Fruit fly (Drosophila melanogaster) whole organism: Measurements from ENCODE around the gene CG17078.

Source experiments
- CG8478 ChIP-seq: fragments of >200 bp; optimal IDR thresholded peaks from 2 replicates; lab custom pipeline; 2018; ENCODE audit warnings: inconsistent platforms
- Dll ChIP-seq: fragments of >200 bp; optimal IDR thresholded peaks from 2 replicates; lab custom pipeline; 2017
- EcR ChIP-seq, 2 experiments: fragments of >200 bp; optimal IDR thresholded peaks; 2 replicates each; lab custom pipeline; 2017; ENCODE audit warnings: missing biosample characterization in 2 of 2, missing genetic modification characterization in 2 of 2, missing genetic modification reagents in 2 of 2
- pan ChIP-seq: fragments of >200 bp; optimal IDR thresholded peaks from 2 replicates; lab custom pipeline; 2017
- psq ChIP-seq: fragments of >200 bp; optimal IDR thresholded peaks from 2 replicates; lab custom pipeline; 2017
- usp ChIP-seq: fragments of >200 bp; optimal IDR thresholded peaks from 2 replicates; lab custom pipeline; 2017; ENCODE audit warnings: missing biosample characterization, missing genetic modification characterization, mixed read lengths

CG17078 gene

dm6 chr2L:303306-303962 lies 25.4 kb upstream of the CG17078 start:
- no peak for TF ChIP-seq Dll (lab: Kevin White, UChicago)
- TF ChIP-seq pan, result no peak
- no peak for TF ChIP-seq usp (GFP tag; lab: Kevin White, UChicago)
- TF ChIP-seq EcR (GFP tag; optimal IDR thresholded peaks at IDR 0.05; lab: Kevin White, UChicago), result no peak
- no peak for TF ChIP-seq psq (lab: Kevin White, UChicago)
- no peak for TF ChIP-seq CG8478 (lab: Kevin White, UChicago)

- no peak for TF ChIP-seq usp (GFP tag; lab: Kevin White, UChicago)
- no peak for TF ChIP-seq Dll (lab: Kevin White, UChicago)
- TF ChIP-seq psq (lab: Kevin White, UChicago), result no peak
- no peak for TF ChIP-seq EcR (GFP tag; optimal IDR thresholded peaks at IDR 0.05; lab: Kevin White, UChicago)
- TF ChIP-seq pan, result no peak
Observed at dm6 chr2L:300877-301706, 23.1 kb upstream of the CG17078 start.

- TF ChIP-seq CG8478 (lab: Kevin White, UChicago) (no peak), psq (lab: Kevin White, UChicago) (no peak), usp (GFP tag; lab: Kevin White, UChicago) (no peak), Dll (lab: Kevin White, UChicago) (no peak)
Observed at dm6 chr2L:300006-300405, 22.0 kb upstream of the CG17078 start.

- TF ChIP-seq psq (lab: Kevin White, UChicago) (no peak), Dll (lab: Kevin White, UChicago) (no peak), usp (GFP tag; lab: Kevin White, UChicago) (no peak), EcR (GFP tag; optimal IDR thresholded peaks at IDR 0.05; lab: Kevin White, UChicago) (no peak), CG8478 (lab: Kevin White, UChicago) (no peak), pan (no peak)
Observed at dm6 chr2L:299038-299437, 21.0 kb upstream of the CG17078 start.

- TF ChIP-seq Dll (lab: Kevin White, UChicago) (no peak), pan (no peak), usp (GFP tag; lab: Kevin White, UChicago) (no peak), EcR (GFP tag; optimal IDR thresholded peaks at IDR 0.05; lab: Kevin White, UChicago) (no peak), CG8478 (lab: Kevin White, UChicago) (no peak), psq (lab: Kevin White, UChicago) (no peak)
Observed at dm6 chr2L:298285-298644, 20.2 kb upstream of the CG17078 start.

dm6 chr2L:297480-298284 lies 19.6 kb upstream of the CG17078 start, which contains the start of gene Pi3K21B:
TSS of gene Pi3K21B (plus strand) at chr2L:297880.
- no peak for TF ChIP-seq psq (lab: Kevin White, UChicago)
- no peak for TF ChIP-seq EcR (GFP tag; optimal IDR thresholded peaks at IDR 0.05; lab: Kevin White, UChicago)
- no peak for TF ChIP-seq CG8478 (lab: Kevin White, UChicago)
- no peak for TF ChIP-seq Dll (lab: Kevin White, UChicago)
- no peak for TF ChIP-seq pan
- no peak for TF ChIP-seq usp (GFP tag; lab: Kevin White, UChicago)

dm6 chr2L:294452-295362 lies 16.7 kb upstream of the CG17078 start, which contains the start of the genes U2af38 and Stip1:
TSS of gene U2af38 (minus strand) at chr2L:294681.
TSS of gene Stip1 (plus strand) at chr2L:295122.
- TF ChIP-seq usp (GFP tag; lab: Kevin White, UChicago) (no peak), psq (lab: Kevin White, UChicago) (no peak), Dll (lab: Kevin White, UChicago) (no peak), CG8478 (lab: Kevin White, UChicago) (no peak), EcR (GFP tag; optimal IDR thresholded peaks at IDR 0.05; lab: Kevin White, UChicago) (peak; percentile 73 to 94), pan (no peak)

dm6 chr2L:292301-292700 lies 14.3 kb upstream of the CG17078 start, which contains the start of gene CG11562:
TSS of gene CG11562 (plus strand) at chr2L:292419.
- TF ChIP-seq psq (lab: Kevin White, UChicago) (no peak), EcR (GFP tag; optimal IDR thresholded peaks at IDR 0.05; lab: Kevin White, UChicago) (no peak), pan (no peak), usp (GFP tag; lab: Kevin White, UChicago) (no peak)

- TF ChIP-seq pan (no peak), CG8478 (lab: Kevin White, UChicago) (no peak), usp (GFP tag; lab: Kevin White, UChicago) (no peak), Dll (lab: Kevin White, UChicago) (no peak), psq (lab: Kevin White, UChicago) (no peak)
Observed at dm6 chr2L:291657-292056, 13.6 kb upstream of the CG17078 start, which contains the start of gene CG3625. TSS of gene CG3625 (minus strand) at chr2L:291795.

- no peak for TF ChIP-seq psq (lab: Kevin White, UChicago)
- TF ChIP-seq EcR (GFP tag; optimal IDR thresholded peaks at IDR 0.05; lab: Kevin White, UChicago), result no peak
- TF ChIP-seq pan, result no peak
- TF ChIP-seq Dll (lab: Kevin White, UChicago), result no peak
- TF ChIP-seq CG8478 (lab: Kevin White, UChicago), result no peak
- TF ChIP-seq usp (GFP tag; lab: Kevin White, UChicago), result no peak
Observed at dm6 chr2L:290949-291348, 12.9 kb upstream of the CG17078 start.
